Worm (Caenorhabditis elegans): Measurements from ENCODE around the gene Y55B1BR.6.
A peak's percentile ranks its signal among the peaks of the same experiment; 100 is the strongest.

Y55B1BR.6 gene

DNA sequence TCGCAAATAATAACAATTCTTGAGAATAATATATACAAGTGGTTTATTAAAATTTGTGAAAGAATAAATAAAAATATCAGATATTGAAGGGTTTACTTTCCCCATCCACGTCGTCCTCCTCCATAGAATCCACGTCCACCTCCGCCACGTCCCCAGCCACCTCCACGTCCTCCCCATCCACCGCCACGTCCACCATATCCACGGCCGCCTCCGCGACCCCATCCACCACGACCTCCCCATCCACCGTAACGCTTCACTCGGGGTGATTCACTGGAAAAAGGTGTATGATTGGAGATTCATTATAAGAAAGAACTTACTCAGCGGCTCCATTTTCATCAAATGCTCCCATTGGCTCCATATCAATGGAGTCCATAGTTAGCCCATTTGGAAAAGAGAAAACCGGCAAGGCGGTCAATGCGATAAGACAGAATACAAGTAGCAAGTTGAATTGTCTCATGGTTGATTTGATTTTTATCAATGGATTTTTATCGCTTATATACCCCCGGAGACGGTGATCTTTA is 22.5 kb upstream of the Y55B1BR.6 start, which contains the start of gene nlp-32:
Gene nlp-32 (minus strand): TSS at position 471 of the 521 bp plus-strand sequence.
- no peak for TF ChIP-seq mab-9 (GFP tag; IDR thresholded peaks at IDR 0.05)
- no peak for TF ChIP-seq nhr-90 (tag; optimal IDR thresholded peaks at IDR 0.05; ENCODE audit: poor library complexity)
- no peak for TF ChIP-seq unc-130 (tag; optimal IDR thresholded peaks at IDR 0.05)
- TF ChIP-seq jun-1 (tag; optimal IDR thresholded peaks at IDR 0.05): no peak
- no peak for TF ChIP-seq ceh-90 (tag; optimal IDR thresholded peaks at IDR 0.05)
- no peak for TF ChIP-seq F16B12.6 (tag; optimal IDR thresholded peaks at IDR 0.05)
- no peak for TF ChIP-seq fkh-4 (tag; optimal IDR thresholded peaks at IDR 0.05; ENCODE audit: borderline replicate concordance)
- no peak for TF ChIP-seq aha-1 (tag; optimal IDR thresholded peaks at IDR 0.05)
- TF ChIP-seq sptf-1 (tag; optimal IDR thresholded peaks at IDR 0.05): no peak

DNA sequence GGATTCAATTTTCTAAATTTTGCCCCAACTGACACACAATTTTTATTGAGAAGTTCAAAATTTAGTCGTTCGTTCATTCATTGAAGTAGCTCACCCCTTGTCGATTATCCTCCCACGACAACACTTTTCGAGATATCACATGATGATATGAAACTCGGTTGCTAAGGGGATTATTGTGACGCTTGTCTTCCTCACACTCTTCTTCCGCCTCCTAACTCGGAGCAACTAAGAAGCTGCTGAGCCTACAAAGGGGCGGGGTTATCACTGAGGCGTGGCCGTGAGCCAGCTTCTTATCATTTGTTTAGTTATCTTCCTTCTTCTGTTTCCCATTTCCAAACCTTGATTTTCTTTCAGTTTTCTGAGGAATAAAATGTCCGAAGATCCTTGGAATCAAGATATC is 19.9 kb upstream of the Y55B1BR.6 start, which contains the start of gene F10C5.3:
Gene F10C5.3 (plus strand): TSS at position 313 of the 400 bp plus-strand sequence.
- TF ChIP-seq nhr-47 (tag; optimal IDR thresholded peaks at IDR 0.05): peak; percentile 27
- TF ChIP-seq dsc-1 (tag; optimal IDR thresholded peaks at IDR 0.05): peak; percentile 58
- TF ChIP-seq egl-13 (tag; optimal IDR thresholded peaks at IDR 0.05): peak; percentile 35
- no peak for TF ChIP-seq snu-23 (GFP tag; optimal IDR thresholded peaks at IDR 0.05)
- no peak for TF ChIP-seq xbp-1 (tag; optimal IDR thresholded peaks at IDR 0.05)
- TF ChIP-seq elt-3 (tag; optimal IDR thresholded peaks at IDR 0.05): no peak
- no peak for TF ChIP-seq unc-86 (tag; optimal IDR thresholded peaks at IDR 0.05)
- TF ChIP-seq elt-2 (tag; optimal IDR thresholded peaks at IDR 0.05): no peak
- TF ChIP-seq C16A3.4 (tag; optimal IDR thresholded peaks at IDR 0.05): no peak
- TF ChIP-seq skn-1 (tag; optimal IDR thresholded peaks at IDR 0.05): no peak
- peak; percentile 26 for TF ChIP-seq pax-3 (tag; optimal IDR thresholded peaks at IDR 0.05)
- peak; percentile 83 for TF ChIP-seq fkh-8 (tag; optimal IDR thresholded peaks at IDR 0.05)
- TF ChIP-seq fkh-10 (GFP tag; optimal IDR thresholded peaks at IDR 0.05): no peak
- no peak for TF ChIP-seq nhr-11 (tag; optimal IDR thresholded peaks at IDR 0.05)

DNA sequence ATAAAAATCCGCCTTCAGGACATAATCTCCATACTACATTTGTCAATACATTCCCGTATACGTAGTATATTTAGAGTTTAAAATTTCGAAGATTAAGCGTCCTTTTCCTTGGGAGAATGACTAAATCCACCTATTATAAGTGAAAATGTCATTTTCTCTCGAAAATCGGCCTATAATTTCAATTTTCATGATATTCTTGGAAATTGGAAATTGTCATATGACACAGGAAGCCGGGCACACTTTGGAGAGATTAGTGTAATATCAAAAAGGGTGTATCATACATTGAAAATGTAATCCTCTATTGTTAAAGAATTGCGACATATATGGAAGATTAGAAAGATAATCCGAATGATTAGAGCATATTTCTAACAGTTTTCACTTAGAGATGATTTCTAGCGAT is 19.1 kb upstream of the Y55B1BR.6 start:
- TF ChIP-seq nhr-20 (tag; optimal IDR thresholded peaks at IDR 0.05) (peak; percentile 41), lir-3 (tag; optimal IDR thresholded peaks at IDR 0.05; ENCODE audit: poor library complexity) (no peak), irx-1 (tag; optimal IDR thresholded peaks at IDR 0.05) (peak; percentile 11), hpl-2 (GFP tag; optimal IDR thresholded peaks at IDR 0.05) (no peak), nhr-85 (tag) (peak; percentile 50), lsy-2 (tag; optimal IDR thresholded peaks at IDR 0.05) (peak in 1 of 2 experiments; percentile 55), sox-4 (tag; optimal IDR thresholded peaks at IDR 0.05) (peak; percentile 95), fkh-8 (tag; optimal IDR thresholded peaks at IDR 0.05) (peak; percentile 95), elt-2 (tag; optimal IDR thresholded peaks at IDR 0.05) (no peak), nhr-11 (tag; optimal IDR thresholded peaks at IDR 0.05) (peak; percentile 78), swsn-7 (tag; optimal IDR thresholded peaks at IDR 0.05) (peak; percentile 60), egl-13 (tag; optimal IDR thresholded peaks at IDR 0.05) (peak; percentile 77), pax-3 (tag; optimal IDR thresholded peaks at IDR 0.05) (peak; percentile 97), nhr-47 (tag; optimal IDR thresholded peaks at IDR 0.05) (peak; percentile 91), nhr-19 (GFP tag; conservative IDR thresholded peaks at IDR 0.05) (0 out of 2 replicates have a peak, but pooled peaks have one; percentile 10), lin-13 (GFP tag; optimal IDR thresholded peaks at IDR 0.05) (no peak), fkh-4 (tag; optimal IDR thresholded peaks at IDR 0.05; ENCODE audit: borderline replicate concordance) (peak; percentile 80), aha-1 (tag; optimal IDR thresholded peaks at IDR 0.05) (no peak), xbp-1 (tag; optimal IDR thresholded peaks at IDR 0.05) (peak; percentile 6), grh-1 (GFP tag; IDR thresholded peaks at IDR 0.05) (no peak), dsc-1 (tag; optimal IDR thresholded peaks at IDR 0.05) (peak; percentile 100), jun-1 (tag; optimal IDR thresholded peaks at IDR 0.05) (peak; percentile 1), nhr-71 (tag; optimal IDR thresholded peaks at IDR 0.05) (peak; percentile 83), snu-23 (GFP tag; optimal IDR thresholded peaks at IDR 0.05) (peak; percentile 33)

DNA sequence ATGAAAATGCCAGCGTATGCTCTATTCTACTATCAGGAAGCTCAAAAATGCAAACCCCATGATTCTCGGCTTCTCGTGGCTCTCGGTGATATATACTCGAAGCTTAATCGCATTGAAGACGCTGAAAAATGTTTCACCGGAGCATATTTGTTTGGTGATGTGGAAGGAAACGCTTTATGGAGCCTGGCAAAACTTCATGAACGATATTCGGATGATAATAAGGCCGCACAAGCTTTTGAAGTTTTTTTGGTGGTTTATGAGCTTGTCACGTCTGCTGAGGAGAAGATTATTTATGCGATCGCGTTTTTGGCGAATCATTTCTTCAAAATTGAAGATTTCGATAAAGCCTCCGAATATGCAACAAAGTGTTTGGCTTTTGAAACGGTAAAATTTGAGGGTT is 17.6 kb upstream of the Y55B1BR.6 start:
- TF ChIP-seq aly-2 (tag; optimal IDR thresholded peaks at IDR 0.05) (no peak), fos-1 (tag; optimal IDR thresholded peaks at IDR 0.05) (no peak), swsn-7 (tag; optimal IDR thresholded peaks at IDR 0.05) (no peak), tlp-1 (tag; optimal IDR thresholded peaks at IDR 0.05) (no peak)
